Fruit fly (Drosophila melanogaster) whole organism, embryonic: ENCODE measurements around the gene CG14659.

Experiments
- Bdp1 ChIP-seq: fragments of 200-800 bp; sonication (Bioruptor generic); optimal IDR thresholded peaks from 3 replicates; lab custom pipeline; 2016; ENCODE audit warnings: missing biosample characterization, missing genetic modification characterization
- BtbVII ChIP-seq: fragments of 200-800 bp; sonication (Bioruptor generic); optimal IDR thresholded peaks from 3 replicates; lab custom pipeline; 2017; ENCODE audit warnings: missing biosample characterization, mild to moderate bottlenecking, missing genetic modification characterization
- CG1024 ChIP-seq: fragments of 200-800 bp; sonication (Bioruptor generic); IDR thresholded peaks from 2 replicates; pipeline ENCODE4 v1.3.6; 2022; ENCODE audit warnings: missing biosample characterization, missing genetic modification characterization
- CG12219 ChIP-seq: fragments of 200-800 bp; sonication (Bioruptor generic); optimal IDR thresholded peaks from 3 replicates; lab custom pipeline; 2018; ENCODE audit warnings: missing biosample characterization, mild to moderate bottlenecking, missing genetic modification characterization
- CG1233 ChIP-seq: fragments of 200-800 bp; sonication (Bioruptor generic); optimal IDR thresholded peaks from 4 replicates; lab custom pipeline; 2018; ENCODE audit warnings: missing biosample characterization, mild to moderate bottlenecking, missing genetic modification characterization
- CG15073 ChIP-seq: fragments of 200-800 bp; sonication (Bioruptor generic); optimal IDR thresholded peaks from 2 replicates; lab custom pipeline; 2016; ENCODE audit warnings: missing biosample characterization, missing genetic modification characterization
- CG15479 ChIP-seq: fragments of 200-800 bp; sonication (Bioruptor generic); optimal IDR thresholded peaks from 3 replicates; lab custom pipeline; 2019; ENCODE audit warnings: missing biosample characterization, mild to moderate bottlenecking, missing genetic modification characterization, moderate library complexity
- CG17568 ChIP-seq: fragments of 200-800 bp; sonication (Bioruptor generic); optimal IDR thresholded peaks from 2 replicates; lab custom pipeline; 2018; ENCODE audit warnings: missing biosample characterization, mild to moderate bottlenecking, missing genetic modification characterization, moderate library complexity
- CG2116 ChIP-seq: fragments of 200-800 bp; sonication (Bioruptor generic); optimal IDR thresholded peaks from 3 replicates; lab custom pipeline; 2018; ENCODE audit warnings: missing biosample characterization, mild to moderate bottlenecking, missing genetic modification characterization
- CG4328 ChIP-seq: fragments of 200-800 bp; sonication (Bioruptor generic); optimal IDR thresholded peaks from 3 replicates; lab custom pipeline; 2017; ENCODE audit warnings: missing biosample characterization, missing genetic modification reagents, missing genetic modification characterization
- CG5180 ChIP-seq: fragments of 200-800 bp; sonication (Bioruptor generic); optimal IDR thresholded peaks from 3 replicates; lab custom pipeline; 2017; ENCODE audit warnings: missing biosample characterization, missing genetic modification characterization, mild to moderate bottlenecking, moderate library complexity, missing genetic modification reagents
- CG5953 ChIP-seq: fragments of 200-800 bp; sonication (Bioruptor generic); IDR thresholded peaks from 2 replicates; pipeline ENCODE4 v1.3.6; 2022; ENCODE audit warnings: missing biosample characterization, missing genetic modification characterization
- CG7357 ChIP-seq: fragments of 200-800 bp; sonication (Bioruptor generic); IDR thresholded peaks from 3 replicates; pipeline ENCODE4 v1.3.6; 2022; ENCODE audit warnings: missing biosample characterization, missing genetic modification characterization
- CG8359 ChIP-seq: fragments of 200-800 bp; sonication (Bioruptor generic); optimal IDR thresholded peaks from 2 replicates; lab custom pipeline; 2017; ENCODE audit warnings: missing biosample characterization, mild to moderate bottlenecking, missing genetic modification characterization, borderline replicate concordance
- Dad ChIP-seq: fragments of 200-800 bp; sonication (Bioruptor generic); optimal IDR thresholded peaks from 3 replicates; lab custom pipeline; 2016; ENCODE audit warnings: missing biosample characterization, missing genetic modification characterization
- Dfd ChIP-seq, 2 experiments: fragments of >200 bp; optimal IDR thresholded peaks; 2 replicates each; lab custom pipeline; 2017; ENCODE audit warnings: missing biosample characterization in 2 of 2, missing genetic modification characterization in 2 of 2
- HLH4C ChIP-seq: fragments of 200-800 bp; sonication (Bioruptor generic); IDR thresholded peaks from 3 replicates; pipeline ENCODE4 v1.3.6; 2022; ENCODE audit warnings: missing biosample characterization, missing genetic modification characterization; ENCODE audit not compliant: partially characterized antibody
- MTF-1 ChIP-seq: fragments of 200-800 bp; sonication (Bioruptor generic); optimal IDR thresholded peaks from 2 replicates; lab custom pipeline; 2018; ENCODE audit warnings: missing biosample characterization, mild to moderate bottlenecking, missing genetic modification characterization, borderline replicate concordance
- Max ChIP-seq: fragments of 200-800 bp; sonication (Bioruptor generic); optimal IDR thresholded peaks from 2 replicates; lab custom pipeline; 2016; ENCODE audit warnings: missing biosample characterization, mild to moderate bottlenecking, missing genetic modification characterization
- Meics ChIP-seq: fragments of 200-800 bp; sonication (Bioruptor generic); optimal IDR thresholded peaks from 2 replicates; lab custom pipeline; 2017; ENCODE audit warnings: missing biosample characterization, mild to moderate bottlenecking, missing genetic modification characterization
- PHDP ChIP-seq: fragments of 200-800 bp; sonication (Bioruptor generic); optimal IDR thresholded peaks from 3 replicates; lab custom pipeline; 2018; ENCODE audit warnings: missing biosample characterization, mild to moderate bottlenecking, missing genetic modification characterization, moderate library complexity
- Ptx1 ChIP-seq: fragments of 200-800 bp; sonication (Bioruptor generic); IDR thresholded peaks from 2 replicates; pipeline ENCODE4 v1.3.6; 2022; ENCODE audit warnings: missing biosample characterization, missing genetic modification characterization
- Scr ChIP-seq: fragments of 200-800 bp; sonication (Bioruptor generic); IDR thresholded peaks from 2 replicates; pipeline ENCODE4 v1.3.6; 2022; ENCODE audit warnings: missing biosample characterization, missing genetic modification characterization; ENCODE audit not compliant: partially characterized antibody
- Sin3A ChIP-seq: fragments of >200 bp; optimal IDR thresholded peaks from 2 replicates; lab custom pipeline; 2018
- Six4 ChIP-seq: fragments of 200-800 bp; sonication (Bioruptor generic); optimal IDR thresholded peaks from 2 replicates; lab custom pipeline; 2016; ENCODE audit warnings: missing biosample characterization, missing genetic modification characterization
- Spps ChIP-seq: fragments of 200-800 bp; sonication (Bioruptor generic); optimal IDR thresholded peaks from 2 replicates; lab custom pipeline; 2018; ENCODE audit warnings: missing biosample characterization, mild to moderate bottlenecking, missing genetic modification characterization
- Sry-β ChIP-seq: fragments of 200-800 bp; sonication (Bioruptor generic); optimal IDR thresholded peaks from 2 replicates; lab custom pipeline; 2018; ENCODE audit warnings: missing biosample characterization, mild to moderate bottlenecking, missing genetic modification characterization, moderate library complexity
- Trl ChIP-seq, 3 experiments: fragments of >200 bp in 2 of 3; fragments of 200-800 bp in 1 of 3; sonication (Bioruptor generic) in 1 of 3; optimal IDR thresholded peaks; 2 replicates in 1 of 3; 3 replicates in 2 of 3; lab custom pipeline; 2016 to 2017; ENCODE audit warnings: missing biosample characterization in 1 of 3, missing genetic modification characterization in 1 of 3
- Xbp1 ChIP-seq: fragments of 200-800 bp; sonication (Bioruptor generic); optimal IDR thresholded peaks from 3 replicates; lab custom pipeline; 2016; ENCODE audit warnings: missing biosample characterization, mild to moderate bottlenecking, missing genetic modification characterization
- YL-1 ChIP-seq: fragments of 200-800 bp; sonication (Bioruptor generic); optimal IDR thresholded peaks from 3 replicates; lab custom pipeline; 2017; ENCODE audit warnings: missing biosample characterization, mild to moderate bottlenecking, missing genetic modification characterization
- ac ChIP-seq: fragments of 200-800 bp; sonication (Bioruptor generic); optimal IDR thresholded peaks from 3 replicates; lab custom pipeline; 2017; ENCODE audit warnings: missing biosample characterization, mild to moderate bottlenecking, missing genetic modification characterization
- chinmo ChIP-seq: fragments of 200-800 bp; sonication (Bioruptor generic); IDR thresholded peaks from 4 replicates; pipeline ENCODE4 v1.3.6; 2022; ENCODE audit warnings: missing biosample characterization, missing genetic modification characterization; ENCODE audit not compliant: partially characterized antibody
- dati ChIP-seq: fragments of 200-800 bp; sonication (Bioruptor generic); IDR thresholded peaks from 2 replicates; pipeline ENCODE4 v1.3.6; 2022; ENCODE audit warnings: missing biosample characterization, missing genetic modification characterization
- dm ChIP-seq: fragments of 200-800 bp; sonication (Bioruptor generic); optimal IDR thresholded peaks from 3 replicates; lab custom pipeline; 2016; ENCODE audit warnings: missing biosample characterization, missing genetic modification characterization
- fd64A ChIP-seq: fragments of 200-800 bp; sonication (Bioruptor generic); optimal IDR thresholded peaks from 3 replicates; lab custom pipeline; 2018; ENCODE audit warnings: missing biosample characterization, mild to moderate bottlenecking, missing genetic modification characterization
- gt ChIP-seq: fragments of 200-800 bp; sonication (Bioruptor generic); IDR thresholded peaks from 2 replicates; pipeline ENCODE4 v1.3.6; 2022; ENCODE audit warnings: missing biosample characterization, missing genetic modification characterization
- hb ChIP-seq: fragments of 200-800 bp; sonication (Bioruptor generic); IDR thresholded peaks from 3 replicates; pipeline ENCODE4 v1.3.6; 2022; ENCODE audit warnings: missing biosample characterization, missing genetic modification characterization; ENCODE audit not compliant: partially characterized antibody
- hbn ChIP-seq: fragments of 200-800 bp; sonication (Bioruptor generic); IDR thresholded peaks from 2 replicates; pipeline ENCODE4 v1.3.6; 2022; ENCODE audit warnings: missing biosample characterization, missing genetic modification characterization; ENCODE audit not compliant: partially characterized antibody
- kay ChIP-seq: fragments of 200-800 bp; sonication (Bioruptor generic); optimal IDR thresholded peaks from 2 replicates; lab custom pipeline; 2016; ENCODE audit warnings: missing biosample characterization, missing genetic modification characterization
- lab ChIP-seq: fragments of 200-800 bp; sonication (Bioruptor generic); optimal IDR thresholded peaks from 3 replicates; lab custom pipeline; 2017; ENCODE audit warnings: missing biosample characterization, missing genetic modification characterization, mild to moderate bottlenecking, moderate library complexity, missing genetic modification reagents
- lilli ChIP-seq: fragments of 200-800 bp; sonication (Bioruptor generic); optimal IDR thresholded peaks from 3 replicates; lab custom pipeline; 2016; ENCODE audit warnings: missing biosample characterization, missing genetic modification characterization
- lmd ChIP-seq: fragments of 200-800 bp; sonication (Bioruptor generic); IDR thresholded peaks from 2 replicates; pipeline ENCODE4 v1.3.6; 2022; ENCODE audit warnings: missing biosample characterization, missing genetic modification characterization
- mirr ChIP-seq: fragments of 200-800 bp; sonication (Bioruptor generic); optimal IDR thresholded peaks from 3 replicates; lab custom pipeline; 2018; ENCODE audit warnings: missing biosample characterization, mild to moderate bottlenecking, missing genetic modification characterization
- nerfin-1 ChIP-seq: fragments of 200-800 bp; sonication (Bioruptor generic); optimal IDR thresholded peaks from 3 replicates; lab custom pipeline; 2019; ENCODE audit warnings: missing biosample characterization, mild to moderate bottlenecking, missing genetic modification characterization, moderate library complexity
- org-1 ChIP-seq: fragments of 200-800 bp; sonication (Bioruptor generic); optimal IDR thresholded peaks from 2 replicates; lab custom pipeline; 2017; ENCODE audit warnings: missing biosample characterization, missing genetic modification characterization
- scrt ChIP-seq: fragments of 200-800 bp; sonication (Bioruptor generic); optimal IDR thresholded peaks from 2 replicates; lab custom pipeline; 2018; ENCODE audit warnings: missing biosample characterization, mild to moderate bottlenecking, missing genetic modification characterization, moderate library complexity
- sim ChIP-seq: fragments of 200-800 bp; sonication (Bioruptor generic); IDR thresholded peaks from 2 replicates; pipeline ENCODE4 v1.3.6; 2022; ENCODE audit warnings: missing biosample characterization, missing genetic modification characterization
- stwl ChIP-seq: fragments of 200-800 bp; sonication (Bioruptor generic); optimal IDR thresholded peaks from 3 replicates; lab custom pipeline; 2018; ENCODE audit warnings: missing biosample characterization, mild to moderate bottlenecking, missing genetic modification characterization, moderate library complexity
- vnd ChIP-seq: fragments of 200-800 bp; sonication (Bioruptor generic); IDR thresholded peaks from 3 replicates; pipeline ENCODE4 v1.3.6; 2022; ENCODE audit warnings: missing biosample characterization, missing genetic modification characterization; ENCODE audit not compliant: partially characterized antibody

The CG14659 gene

dm6 chr3R:4811936-4812534 lies 19.1 kb downstream of the CG14659 start, which contains the start of the genes Hus1-like and ctrip:
Gene Hus1-like, minus strand, starts transcription at chr3R:4812096.
Gene ctrip, minus strand, starts transcription at chr3R:4812096.
- TF ChIP-seq CG5953 (GFP tag; lab: Robert Waterston, UW) (no peak), stwl (tag; lab: Kevin White, UChicago) (peak; percentile 53), BtbVII (GFP tag; lab: Kevin White, UChicago) (peak; percentile 7), Bdp1 (GFP tag; lab: Kevin White, UChicago) (no peak), ac (GFP tag; lab: Kevin White, UChicago) (peak; percentile 13), CG12219 (GFP tag; lab: Kevin White, UChicago) (no peak), mirr (peak; percentile 17), CG1024 (GFP tag; lab: Robert Waterston, UW) (peak; percentile 81), CG1233 (GFP tag; lab: Kevin White, UChicago) (peak; percentile 2), CG8359 (GFP tag; lab: Kevin White, UChicago) (no peak), chinmo (GFP tag; lab: Robert Waterston, UW) (0 out of 4 replicates have a peak, but pooled peaks have one; percentile 66), vnd (peak; percentile 60; the same call in 2 of the 3 replicates), CG7357 (GFP tag; lab: Robert Waterston, UW) (peak; percentile 88), sim (GFP tag; lab: Robert Waterston, UW) (no peak), Ptx1 (GFP tag; lab: Robert Waterston, UW) (no peak), lab (peak; percentile 24), hbn (peak; percentile 31; the same call in 1 of the 2 replicates), CG4328 (GFP tag; lab: Kevin White, UChicago) (no peak), CG15479 (GFP tag; lab: Kevin White, UChicago) (no peak), Six4 (GFP tag; lab: Kevin White, UChicago) (no peak), CG5180 (no peak), dm (GFP tag; lab: Kevin White, UChicago) (peak; percentile 49), CG2116 (peak; percentile 45), kay (GFP tag; lab: Kevin White, UChicago) (no peak), lmd (GFP tag; lab: Robert Waterston, UW) (0 out of 2 replicates have a peak, but pooled peaks have one; percentile 12), fd64A (GFP tag; lab: Kevin White, UChicago) (no peak), PHDP (peak; percentile 24), Spps (tag; lab: Kevin White, UChicago) (no peak), HLH4C (GFP tag; lab: Robert Waterston, UW) (peak; percentile 66), Trl (optimal IDR thresholded peaks at IDR 0.05; lab: Kevin White, UChicago) (no peak), Trl (GFP tag; optimal IDR thresholded peaks at IDR 0.05; lab: Kevin White, UChicago) (no peak), gt (no peak), Scr (GFP tag; lab: Robert Waterston, UW) (peak; percentile 60), nerfin-1 (tag; lab: Kevin White, UChicago) (peak; percentile 19), Dad (GFP tag; lab: Kevin White, UChicago) (no peak), dati (GFP tag; lab: Robert Waterston, UW) (no peak), MTF-1 (GFP tag; lab: Kevin White, UChicago) (no peak), Max (GFP tag; lab: Kevin White, UChicago) (no peak), hb (GFP tag; lab: Robert Waterston, UW) (no peak), Xbp1 (GFP tag; lab: Kevin White, UChicago) (peak; percentile 49), Dfd (GFP tag; optimal IDR thresholded peaks at IDR 0.05; lab: Kevin White, UChicago) (peak in 1 of 2 experiments; percentile 14), Sin3A (no peak), YL-1 (GFP tag; lab: Kevin White, UChicago) (peak; percentile 46), org-1 (GFP tag; lab: Kevin White, UChicago) (no peak), CG15073 (no peak), CG17568 (GFP tag; lab: Kevin White, UChicago) (peak; percentile 19), lilli (peak; percentile 15), Sry-β (no peak), scrt (GFP tag; lab: Kevin White, UChicago) (peak; percentile 31), Meics (GFP tag; lab: Kevin White, UChicago) (peak; percentile 22)
